Fruit fly (Drosophila melanogaster) whole organism, pupa: Measurements from ENCODE around the gene CG14342.

Source experiments
- CG10348 ChIP-seq: fragments of 200-800 bp; sonication (Bioruptor generic); IDR thresholded peaks from 2 replicates; pipeline ENCODE4 v1.3.6; 2022; ENCODE audit warnings: missing biosample characterization, missing genetic modification characterization
- CG12605 ChIP-seq: fragments of 200-800 bp; sonication (Bioruptor generic); IDR thresholded peaks from 2 replicates; pipeline ENCODE4 v1.3.6; 2022; ENCODE audit warnings: missing biosample characterization, missing genetic modification characterization
- CG13204 ChIP-seq: fragments of 200-800 bp; sonication (Bioruptor generic); optimal IDR thresholded peaks from 2 replicates; lab custom pipeline; 2018; ENCODE audit warnings: missing biosample characterization, mild to moderate bottlenecking, missing genetic modification characterization, moderate library complexity
- CG14655 ChIP-seq: fragments of 200-800 bp; sonication (Bioruptor generic); optimal IDR thresholded peaks from 3 replicates; lab custom pipeline; 2017; ENCODE audit warnings: mild to moderate bottlenecking, missing biosample characterization, missing genetic modification reagents, missing genetic modification characterization
- CG15710 ChIP-seq: fragments of 200-800 bp; sonication (Bioruptor generic); optimal IDR thresholded peaks from 2 replicates; lab custom pipeline; 2018; ENCODE audit warnings: missing biosample characterization, mild to moderate bottlenecking, missing genetic modification characterization, moderate library complexity
- CG17806 ChIP-seq: fragments of 200-800 bp; sonication (Bioruptor generic); optimal IDR thresholded peaks from 2 replicates; lab custom pipeline; 2018; ENCODE audit warnings: missing biosample characterization, mild to moderate bottlenecking, missing genetic modification characterization, moderate library complexity
- CG32121 ChIP-seq: fragments of 200-800 bp; sonication (Bioruptor generic); IDR thresholded peaks from 2 replicates; pipeline ENCODE4 v1.3.6; 2022; ENCODE audit warnings: missing biosample characterization, missing genetic modification characterization
- CG34367 ChIP-seq: fragments of 200-800 bp; sonication (Bioruptor generic); optimal IDR thresholded peaks from 2 replicates; lab custom pipeline; 2018; ENCODE audit warnings: missing biosample characterization, mild to moderate bottlenecking, missing genetic modification characterization
- CG4496 ChIP-seq: fragments of 200-800 bp; sonication (Bioruptor generic); IDR thresholded peaks from 3 replicates; pipeline ENCODE4 v1.3.6; 2022; ENCODE audit warnings: missing biosample characterization, missing genetic modification characterization
- CG8159 ChIP-seq: fragments of 200-800 bp; sonication (Bioruptor generic); optimal IDR thresholded peaks from 3 replicates; lab custom pipeline; 2018; ENCODE audit warnings: missing biosample characterization, mild to moderate bottlenecking, missing genetic modification characterization, moderate library complexity
- CG8301 ChIP-seq: fragments of 200-800 bp; sonication (Bioruptor generic); optimal IDR thresholded peaks from 2 replicates; lab custom pipeline; 2018; ENCODE audit warnings: missing biosample characterization, mild to moderate bottlenecking, missing genetic modification characterization
- CG9948 ChIP-seq: fragments of 200-800 bp; sonication (Bioruptor generic); optimal IDR thresholded peaks from 2 replicates; lab custom pipeline; 2018; ENCODE audit warnings: missing biosample characterization, mild to moderate bottlenecking, missing genetic modification characterization, moderate library complexity
- D1 ChIP-seq: fragments of 200-800 bp; sonication (Bioruptor generic); optimal IDR thresholded peaks from 2 replicates; lab custom pipeline; 2018; ENCODE audit warnings: missing biosample characterization, mild to moderate bottlenecking, missing genetic modification characterization, moderate library complexity
- EcR ChIP-seq: fragments of 200-800 bp; sonication (Bioruptor generic); optimal IDR thresholded peaks from 3 replicates; lab custom pipeline; 2019; ENCODE audit warnings: missing biosample characterization, missing genetic modification characterization, mild to moderate bottlenecking, moderate library complexity, missing genetic modification reagents
- Ets98B ChIP-seq: fragments of 200-800 bp; sonication (Bioruptor generic); IDR thresholded peaks from 2 replicates; pipeline ENCODE4 v1.3.6; 2022; ENCODE audit warnings: missing biosample characterization, missing genetic modification characterization
- Pif1A ChIP-seq: fragments of 200-800 bp; sonication (Bioruptor generic); optimal IDR thresholded peaks from 3 replicates; lab custom pipeline; 2016; ENCODE audit warnings: missing biosample characterization, missing genetic modification characterization
- Pif1B ChIP-seq: fragments of 200-800 bp; sonication (Bioruptor generic); optimal IDR thresholded peaks from 3 replicates; lab custom pipeline; 2016; ENCODE audit warnings: missing biosample characterization, missing genetic modification characterization
- Snoo ChIP-seq: fragments of 200-800 bp; sonication (Bioruptor generic); optimal IDR thresholded peaks from 3 replicates; lab custom pipeline; 2017; ENCODE audit warnings: missing biosample characterization, mild to moderate bottlenecking, missing genetic modification characterization, inconsistent platforms
- fd96Ca ChIP-seq: fragments of 200-800 bp; sonication (Bioruptor generic); IDR thresholded peaks from 3 replicates; pipeline ENCODE4 v1.3.6; 2022; ENCODE audit warnings: missing biosample characterization, missing genetic modification characterization
- gl ChIP-seq: fragments of 200-800 bp; sonication (Bioruptor generic); optimal IDR thresholded peaks from 2 replicates; lab custom pipeline; 2018; ENCODE audit warnings: missing biosample characterization, mild to moderate bottlenecking, missing genetic modification characterization
- rn ChIP-seq: fragments of 200-800 bp; sonication (Bioruptor generic); IDR thresholded peaks from 2 replicates; pipeline ENCODE4 v1.3.6; 2022; ENCODE audit warnings: missing biosample characterization, missing genetic modification characterization

Gene CG14342

DNA sequence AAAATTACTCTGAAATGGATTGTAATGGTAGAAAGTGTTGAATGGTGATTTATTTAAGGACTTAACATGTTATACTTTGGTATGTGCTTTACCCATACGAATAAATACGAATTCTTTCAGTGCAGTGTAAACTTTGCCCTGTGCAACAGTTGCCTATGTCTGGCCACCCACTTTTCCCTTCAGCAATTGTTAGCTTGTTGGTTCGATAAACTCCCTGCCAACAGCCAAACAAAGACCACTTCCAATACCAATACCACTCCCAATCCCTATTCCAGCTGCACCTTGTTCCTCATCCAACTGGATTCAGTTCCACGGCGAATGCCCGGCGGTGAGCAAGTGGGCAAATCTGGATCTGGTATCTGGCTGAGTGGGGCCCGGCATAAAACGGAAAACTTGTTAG, at the start of gene CG14342:
TSS of gene CG14342 (plus strand) at position 301 of the 400 bp plus-strand sequence.
- no peak for TF ChIP-seq CG17806 (tag; lab: Kevin White, UChicago)
- TF ChIP-seq, all 21 proteins: peak for 0

DNA sequence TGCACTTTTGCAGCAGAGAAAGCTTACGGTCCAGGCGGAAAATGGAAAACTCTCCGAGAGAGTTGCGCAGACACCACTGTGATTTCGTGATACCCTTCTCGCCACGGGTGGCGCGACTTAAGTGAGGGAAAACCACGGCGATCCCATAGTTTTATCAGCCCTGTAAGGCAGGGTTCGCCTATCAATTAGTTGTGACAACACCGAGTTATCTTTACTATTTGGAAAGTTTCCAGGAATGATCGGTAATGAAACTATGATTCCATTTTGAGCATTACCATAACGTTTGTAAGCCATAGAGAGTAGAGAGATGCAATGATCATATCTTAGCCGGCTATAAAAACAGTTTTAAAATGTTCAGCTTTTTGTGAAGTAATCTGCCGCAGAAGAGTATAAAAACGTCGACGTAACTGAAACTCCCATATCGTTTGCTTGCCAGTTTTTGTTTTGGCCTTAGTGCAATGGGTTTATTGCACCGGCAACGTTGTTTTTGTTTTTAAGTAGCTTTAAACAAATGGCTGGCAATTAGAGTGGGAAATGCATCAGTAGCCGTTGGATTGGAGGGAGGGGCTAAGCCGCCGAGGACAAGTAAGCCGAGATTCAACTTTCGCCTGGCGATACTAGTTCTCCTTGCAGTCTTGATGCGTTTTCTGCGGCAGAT, 47.3 kb upstream of the CG14342 start:
- TF ChIP-seq gl (tag; lab: Kevin White, UChicago): no peak
- no peak for TF ChIP-seq Ets98B (GFP tag; lab: Robert Waterston, UW)
- TF ChIP-seq CG32121 (GFP tag; lab: Robert Waterston, UW): no peak
- no peak for TF ChIP-seq Pif1A (GFP tag; lab: Kevin White, UChicago)
- no peak for TF ChIP-seq CG13204 (GFP tag; lab: Kevin White, UChicago)
- no peak for TF ChIP-seq CG4496 (GFP tag; lab: Robert Waterston, UW)
- no peak for TF ChIP-seq EcR
- TF ChIP-seq fd96Ca (GFP tag; lab: Robert Waterston, UW): no peak
- TF ChIP-seq CG8301: no peak
- TF ChIP-seq CG17806 (tag; lab: Kevin White, UChicago): no peak
- TF ChIP-seq CG34367 (tag; lab: Kevin White, UChicago): no peak
- no peak for TF ChIP-seq CG8159 (tag; lab: Kevin White, UChicago)
- no peak for TF ChIP-seq CG12605 (GFP tag; lab: Robert Waterston, UW)
- TF ChIP-seq CG15710: no peak

DNA sequence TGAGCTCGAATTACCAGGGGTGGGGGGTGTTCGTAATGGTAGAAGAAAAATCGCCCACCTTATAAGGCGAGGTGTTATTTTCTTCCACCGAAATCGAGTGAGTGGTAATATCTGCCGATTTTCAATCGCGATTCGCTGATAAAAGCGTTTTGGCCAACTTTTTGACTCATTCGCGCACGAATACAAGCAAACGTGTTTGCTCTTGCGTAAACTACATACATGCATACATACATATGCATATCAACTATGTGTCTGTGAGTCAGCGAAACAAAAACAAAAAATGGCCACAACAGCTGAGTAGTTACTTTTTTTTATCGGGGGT, 46.7 kb upstream of the CG14342 start:
- no peak for TF ChIP-seq Ets98B (GFP tag; lab: Robert Waterston, UW)
- no peak for TF ChIP-seq CG10348 (GFP tag; lab: Robert Waterston, UW)
- TF ChIP-seq Pif1A (GFP tag; lab: Kevin White, UChicago): no peak
- peak; percentile 5 for TF ChIP-seq CG15710
- no peak for TF ChIP-seq CG14655

DNA sequence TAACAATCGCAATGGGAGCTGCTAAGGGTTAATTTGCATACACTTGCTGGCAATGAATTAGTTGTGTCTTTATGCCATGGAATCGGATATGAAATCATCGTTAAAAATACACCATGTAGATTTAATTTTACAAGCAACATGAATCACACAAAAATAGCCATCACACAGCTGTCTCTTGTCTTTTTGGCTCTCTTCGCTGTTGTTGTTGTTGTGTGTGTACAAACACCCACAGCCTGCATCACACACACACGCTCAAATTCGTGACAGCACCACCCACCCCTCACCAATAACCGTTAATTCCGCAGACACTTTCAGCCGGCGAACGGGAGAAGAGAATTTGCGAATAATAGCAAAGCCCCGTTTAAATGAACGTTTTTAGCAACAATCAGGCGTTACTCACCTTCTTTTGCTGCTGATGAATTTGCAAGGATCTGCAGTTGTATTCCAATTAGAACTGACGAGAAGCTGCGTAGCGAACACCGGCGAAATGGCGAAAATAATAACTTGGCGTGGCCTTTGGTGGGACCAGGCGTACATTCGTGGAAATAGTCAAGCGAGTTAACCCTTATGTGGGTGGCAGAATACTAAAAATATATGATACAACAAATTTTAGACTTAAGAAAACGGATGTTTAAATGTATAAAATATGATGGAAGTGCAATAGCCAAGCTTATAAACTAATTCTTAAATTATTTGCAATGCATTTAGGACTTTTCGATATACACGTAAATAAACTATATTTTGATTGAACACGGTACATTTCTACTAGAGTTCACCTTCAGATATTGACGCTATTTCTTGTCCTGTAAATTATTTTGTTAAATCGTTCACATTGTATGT, 46.1 kb upstream of the CG14342 start, which contains the start of gene capt:
TSS of gene capt (minus strand) at position 584 of the 840 bp plus-strand sequence.
- TF ChIP-seq Pif1A (GFP tag; lab: Kevin White, UChicago) (no peak), CG8159 (tag; lab: Kevin White, UChicago) (peak; percentile 53), D1 (tag; lab: Kevin White, UChicago) (no peak), gl (tag; lab: Kevin White, UChicago) (no peak), CG9948 (peak; percentile 23), CG32121 (GFP tag; lab: Robert Waterston, UW) (peak; percentile 26; the same call in 1 of the 2 replicates), CG15710 (peak; percentile 48), CG14655 (no peak), EcR (peak; percentile 82), fd96Ca (GFP tag; lab: Robert Waterston, UW) (no peak), CG10348 (GFP tag; lab: Robert Waterston, UW) (no peak), Pif1B (GFP tag; lab: Kevin White, UChicago) (no peak), CG13204 (GFP tag; lab: Kevin White, UChicago) (no peak), CG8301 (peak; percentile 15), CG4496 (GFP tag; lab: Robert Waterston, UW) (no peak), Ets98B (GFP tag; lab: Robert Waterston, UW) (peak; percentile 7; the same call in 1 of the 2 replicates), rn (GFP tag; lab: Robert Waterston, UW) (no peak), CG17806 (tag; lab: Kevin White, UChicago) (peak; percentile 20), CG12605 (GFP tag; lab: Robert Waterston, UW) (no peak)

DNA sequence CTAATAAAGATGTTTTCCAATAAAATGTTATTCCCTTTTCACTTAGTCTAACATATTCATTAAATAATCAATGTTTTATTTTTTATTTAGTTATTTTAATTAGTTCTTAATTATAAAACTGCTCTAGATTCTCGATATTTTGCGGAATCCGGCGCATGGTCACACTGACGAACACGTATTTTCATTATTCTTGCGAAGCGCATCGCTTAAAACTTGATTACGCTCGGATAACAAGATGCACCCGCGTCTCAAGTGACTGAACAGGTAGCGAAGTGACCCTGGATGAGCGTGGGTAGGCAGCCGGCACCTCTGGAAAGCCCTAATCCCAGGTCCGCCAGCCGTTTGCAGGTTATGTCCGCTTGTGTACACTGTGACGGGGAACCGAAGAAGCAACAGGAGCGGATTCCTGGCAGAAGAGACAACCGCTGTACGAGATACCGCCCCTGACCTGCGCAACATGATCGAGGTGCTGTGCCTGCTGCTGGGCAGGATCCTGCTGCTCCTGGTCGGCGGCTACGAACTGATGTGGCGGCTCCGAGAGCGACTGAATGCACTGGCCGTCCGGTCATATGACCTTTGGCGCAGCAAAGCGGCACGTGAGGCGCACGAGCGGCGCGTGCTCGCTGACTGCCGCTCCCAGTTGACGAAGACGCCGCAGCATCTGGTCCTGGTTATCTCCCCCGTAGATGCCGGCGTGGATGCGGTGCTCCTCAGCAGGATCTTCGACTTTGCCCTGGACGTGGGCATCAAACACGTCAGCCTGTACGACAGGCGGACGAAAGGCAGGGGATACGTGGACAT, 45.3 kb upstream of the CG14342 start, which contains the start of gene Tango14:
TSS of gene Tango14 (plus strand) at position 143 of the 801 bp plus-strand sequence.
- TF ChIP-seq CG13204 (GFP tag; lab: Kevin White, UChicago) (no peak), Pif1B (GFP tag; lab: Kevin White, UChicago) (no peak), CG4496 (GFP tag; lab: Robert Waterston, UW) (0 out of 3 replicates have a peak, but pooled peaks have one; percentile 42), fd96Ca (GFP tag; lab: Robert Waterston, UW) (0 out of 3 replicates have a peak, but pooled peaks have one; percentile 38), EcR (no peak)

DNA sequence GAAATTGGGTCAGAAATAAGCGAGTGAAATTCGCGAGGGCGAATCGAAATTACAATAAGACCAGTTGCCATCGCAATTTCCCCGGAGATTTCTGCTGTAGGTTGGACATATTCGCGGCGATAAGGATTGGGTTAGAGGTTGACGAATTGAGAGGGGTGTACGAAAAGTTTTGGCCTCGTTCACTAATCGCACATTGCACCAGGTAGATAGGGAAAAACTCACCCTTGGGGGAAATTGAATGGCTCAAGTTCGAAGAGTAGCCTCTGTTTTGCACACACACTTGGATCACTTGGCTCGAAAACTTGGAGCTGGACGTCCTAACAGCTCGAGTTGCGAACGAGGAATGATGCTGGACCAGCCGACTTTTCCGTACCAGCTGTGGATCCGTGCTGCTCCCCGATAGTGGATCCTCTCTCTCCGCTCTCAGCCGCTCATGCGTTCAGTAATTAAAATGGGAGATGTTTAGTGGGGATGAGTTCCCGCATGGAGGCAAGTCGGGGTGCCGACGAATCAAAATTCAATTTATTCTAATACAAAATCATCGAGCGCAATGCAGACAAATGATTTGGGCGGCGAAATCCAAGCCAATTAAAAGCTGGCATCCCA, 40.4 kb upstream of the CG14342 start, which contains the start of gene CG5080:
TSS of gene CG5080 (minus strand) at position 349 of the 606 bp plus-strand sequence.
- TF ChIP-seq CG13204 (GFP tag; lab: Kevin White, UChicago) (no peak), Snoo (tag; lab: Kevin White, UChicago) (no peak), CG32121 (GFP tag; lab: Robert Waterston, UW) (no peak), D1 (tag; lab: Kevin White, UChicago) (no peak), CG34367 (tag; lab: Kevin White, UChicago) (no peak), CG9948 (no peak), fd96Ca (GFP tag; lab: Robert Waterston, UW) (0 out of 3 replicates have a peak, but pooled peaks have one; percentile 16), CG17806 (tag; lab: Kevin White, UChicago) (no peak)
- TF ChIP-seq, all 21 proteins: peak for 1
